Worm (Caenorhabditis elegans) whole organism, late embryonic: ENCODE data around the gene krr-1.

Experiments used
- pros-1 ChIP-seq: fragments of 150-350 bp; optimal IDR thresholded peaks from 2 replicates; lab custom pipeline; 2014; ENCODE audit warnings: missing biosample characterization, missing genetic modification reagents, missing genetic modification characterization
- syd-9 ChIP-seq: sonication (generic microtip); optimal IDR thresholded peaks from 2 replicates; lab custom pipeline; 2016; ENCODE audit warnings: mild to moderate bottlenecking, missing genetic modification characterization, moderate library complexity, missing compliant biosample characterization

DNA sequence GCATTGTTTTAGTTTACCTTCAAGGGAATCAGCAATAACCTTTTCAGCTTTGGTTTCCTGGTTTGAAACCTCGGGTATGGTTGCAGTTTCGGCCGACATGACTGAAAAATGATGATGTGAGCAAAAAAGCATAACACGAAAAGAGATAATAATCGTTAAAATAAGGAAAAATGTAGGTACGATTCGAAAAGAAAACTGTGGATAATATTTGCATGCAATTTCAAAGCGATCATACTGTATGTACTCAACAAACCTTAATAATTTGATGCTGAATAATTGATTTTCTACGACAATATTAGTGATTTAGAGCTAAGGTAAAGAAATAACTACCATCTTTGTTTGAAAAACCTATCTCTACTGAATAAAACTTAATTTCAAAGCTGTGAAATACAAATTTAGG, 35.0 kb upstream of the krr-1 start, which contains the start of gene attf-2:
- TF ChIP-seq pros-1 (no peak), syd-9 (tag; lab: Kevin White, UChicago) (no peak)
